Fruit fly (Drosophila melanogaster) Kc167 (cell line): ENCODE data around the gene noc.

Experiments
- Sin3A ChIP-seq: fragments of >200 bp; optimal IDR thresholded peaks from 2 replicates; lab custom pipeline; 2018; ENCODE audit warnings: missing external identifiers
- insv ChIP-seq: fragments of >200 bp; optimal IDR thresholded peaks from 3 replicates; lab custom pipeline; 2018; ENCODE audit warnings: missing external identifiers
- psq ChIP-seq: fragments of >200 bp; optimal IDR thresholded peaks from 2 replicates; lab custom pipeline; 2017; ENCODE audit warnings: missing external identifiers
- ttk ChIP-seq: sonication (Bioruptor generic); optimal IDR thresholded peaks from 2 replicates; lab custom pipeline; 2017; ENCODE audit warnings: missing external identifiers

dm6 chr2L:14462644-14463394 lies 27.8 kb upstream of the noc start:
- TF ChIP-seq insv (lab: Kevin White, UChicago) (no peak), psq (no peak), ttk (lab: Kevin White, UChicago) (no peak), Sin3A (lab: Kevin White, UChicago) (no peak)
